Worm (Caenorhabditis elegans): ENCODE data around the gene rmd-1.
A peak's percentile ranks its signal among the peaks of the same experiment; 100 is the strongest.

The rmd-1 gene

ce11 chrIII:9758848-9759247, at the start of gene rmd-1:
TSS of gene rmd-1 (plus strand) at chrIII:9759094.
- TF ChIP-seq B0310.2 (tag; optimal IDR thresholded peaks at IDR 0.05) (no peak), tra-4 (tag; optimal IDR thresholded peaks at IDR 0.05) (no peak), aly-1 (tag; optimal IDR thresholded peaks at IDR 0.05) (no peak), tbx-11 (GFP tag; IDR thresholded peaks at IDR 0.05) (no peak), pes-1 (GFP tag; IDR thresholded peaks at IDR 0.05) (no peak), scrt-1 (GFP tag; IDR thresholded peaks at IDR 0.05) (no peak), ceh-13 (GFP tag; optimal IDR thresholded peaks at IDR 0.05) (no peak), ets-7 (tag; optimal IDR thresholded peaks at IDR 0.05) (no peak), hnd-1 (tag; optimal IDR thresholded peaks at IDR 0.05) (no peak), F13C5.2 (tag; optimal IDR thresholded peaks at IDR 0.05) (no peak), flt-1 (GFP tag; IDR thresholded peaks at IDR 0.05) (no peak), ceh-36 (tag; optimal IDR thresholded peaks at IDR 0.05) (no peak), sea-1 (GFP tag; conservative IDR thresholded peaks at IDR 0.05) (no peak), ama-1 (optimal IDR thresholded peaks at IDR 0.05) (no peak), tbx-37 (GFP tag; conservative IDR thresholded peaks at IDR 0.05) (no peak), hmbx-1 (tag; optimal IDR thresholded peaks at IDR 0.05) (no peak), hmg-4 (GFP tag; optimal IDR thresholded peaks at IDR 0.05) (no peak)

DNA sequence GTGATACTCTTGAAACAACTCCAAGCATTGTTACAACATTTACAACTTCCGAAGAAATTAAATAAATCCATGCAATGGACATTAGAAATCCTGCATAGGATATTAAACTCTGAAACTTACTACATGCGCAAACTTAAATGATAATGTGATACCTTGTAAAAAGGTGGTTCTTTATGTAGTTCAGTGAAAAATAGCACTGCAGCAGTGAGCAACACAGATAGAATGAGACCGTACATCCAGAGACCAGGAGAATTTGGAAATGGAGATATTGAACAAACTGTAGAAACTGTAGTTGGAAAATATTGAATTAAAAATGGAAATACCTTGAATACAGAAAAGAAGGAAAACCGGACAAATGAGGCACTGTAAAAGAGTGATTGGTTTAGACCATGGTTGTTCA, 47.7 kb upstream of the rmd-1 start:
- no peak for TF ChIP-seq sea-1 (GFP tag; conservative IDR thresholded peaks at IDR 0.05)
- TF ChIP-seq flt-1 (GFP tag; IDR thresholded peaks at IDR 0.05), result no peak
- no peak for TF ChIP-seq pes-1 (GFP tag; IDR thresholded peaks at IDR 0.05)
- no peak for TF ChIP-seq ceh-13 (GFP tag; optimal IDR thresholded peaks at IDR 0.05)
- no peak for TF ChIP-seq B0310.2 (tag; optimal IDR thresholded peaks at IDR 0.05)
- no peak for TF ChIP-seq scrt-1 (GFP tag; IDR thresholded peaks at IDR 0.05)
- TF ChIP-seq ama-1 (optimal IDR thresholded peaks at IDR 0.05), result no peak
- no peak for TF ChIP-seq hmg-4 (GFP tag; optimal IDR thresholded peaks at IDR 0.05)
- TF ChIP-seq ets-7 (tag; optimal IDR thresholded peaks at IDR 0.05), result no peak
- no peak for TF ChIP-seq hmbx-1 (tag; optimal IDR thresholded peaks at IDR 0.05)
- no peak for TF ChIP-seq F13C5.2 (tag; optimal IDR thresholded peaks at IDR 0.05)
- no peak for TF ChIP-seq hnd-1 (tag; optimal IDR thresholded peaks at IDR 0.05)
- no peak for TF ChIP-seq tbx-11 (GFP tag; IDR thresholded peaks at IDR 0.05)
- TF ChIP-seq tbx-37 (GFP tag; conservative IDR thresholded peaks at IDR 0.05), result no peak
- TF ChIP-seq aly-1 (tag; optimal IDR thresholded peaks at IDR 0.05), result no peak
- no peak for TF ChIP-seq ceh-36 (tag; optimal IDR thresholded peaks at IDR 0.05)
- TF ChIP-seq tra-4 (tag; optimal IDR thresholded peaks at IDR 0.05), result no peak

ce11 chrIII:9713182-9713581, 45.7 kb upstream of the rmd-1 start:
- TF ChIP-seq scrt-1 (GFP tag; IDR thresholded peaks at IDR 0.05) (no peak), tbx-37 (GFP tag; conservative IDR thresholded peaks at IDR 0.05) (no peak), ceh-36 (tag; optimal IDR thresholded peaks at IDR 0.05) (no peak), pes-1 (GFP tag; IDR thresholded peaks at IDR 0.05) (no peak), hnd-1 (tag; optimal IDR thresholded peaks at IDR 0.05) (no peak), aly-1 (tag; optimal IDR thresholded peaks at IDR 0.05) (no peak), F13C5.2 (tag; optimal IDR thresholded peaks at IDR 0.05) (no peak), flt-1 (GFP tag; IDR thresholded peaks at IDR 0.05) (no peak)

ce11 chrIII:9713862-9714261, 45.0 kb upstream of the rmd-1 start, which contains the start of gene ncx-6:
TSS of gene ncx-6 (minus strand) at chrIII:9713949.
- no peak for TF ChIP-seq ets-7 (tag; optimal IDR thresholded peaks at IDR 0.05)
- no peak for TF ChIP-seq sea-1 (GFP tag; conservative IDR thresholded peaks at IDR 0.05)
- TF ChIP-seq tra-4 (tag; optimal IDR thresholded peaks at IDR 0.05), result no peak
- no peak for TF ChIP-seq hmbx-1 (tag; optimal IDR thresholded peaks at IDR 0.05)
- TF ChIP-seq hnd-1 (tag; optimal IDR thresholded peaks at IDR 0.05), result no peak
- no peak for TF ChIP-seq scrt-1 (GFP tag; IDR thresholded peaks at IDR 0.05)
- no peak for TF ChIP-seq ceh-36 (tag; optimal IDR thresholded peaks at IDR 0.05)
- no peak for TF ChIP-seq hmg-4 (GFP tag; optimal IDR thresholded peaks at IDR 0.05)
- TF ChIP-seq F13C5.2 (tag; optimal IDR thresholded peaks at IDR 0.05), result no peak
- TF ChIP-seq B0310.2 (tag; optimal IDR thresholded peaks at IDR 0.05), result no peak
- TF ChIP-seq ceh-13 (GFP tag; optimal IDR thresholded peaks at IDR 0.05), result no peak

- no peak for TF ChIP-seq F13C5.2 (tag; optimal IDR thresholded peaks at IDR 0.05)
- no peak for TF ChIP-seq ceh-13 (GFP tag; optimal IDR thresholded peaks at IDR 0.05)
- TF ChIP-seq sea-1 (GFP tag; conservative IDR thresholded peaks at IDR 0.05), result no peak
- no peak for TF ChIP-seq tbx-11 (GFP tag; IDR thresholded peaks at IDR 0.05)
- no peak for TF ChIP-seq aly-1 (tag; optimal IDR thresholded peaks at IDR 0.05)
Measured at ce11 chrIII:9714731-9715130, 44.2 kb upstream of the rmd-1 start.

DNA sequence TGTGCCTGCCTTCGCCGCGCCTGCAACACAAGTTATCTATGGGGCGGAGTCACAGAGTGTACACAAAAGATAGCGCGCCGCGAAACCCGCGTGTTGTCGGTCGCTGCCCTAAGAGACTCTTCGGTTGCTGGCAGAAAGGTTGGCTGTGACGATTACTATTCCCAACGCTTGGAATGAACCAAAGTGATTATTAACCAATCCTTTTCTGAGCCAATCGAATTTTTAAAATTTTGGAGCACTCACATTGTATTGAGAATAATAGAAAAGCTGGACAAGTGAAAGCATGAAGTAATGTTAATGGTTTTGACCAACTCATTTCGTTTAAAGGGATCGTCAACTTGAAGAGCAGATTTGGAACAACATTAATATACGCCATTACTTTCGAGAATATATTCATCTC, 41.7 kb upstream of the rmd-1 start:
- TF ChIP-seq B0310.2 (tag; optimal IDR thresholded peaks at IDR 0.05) (no peak), F13C5.2 (tag; optimal IDR thresholded peaks at IDR 0.05) (no peak), tbx-11 (GFP tag; IDR thresholded peaks at IDR 0.05) (no peak), ama-1 (optimal IDR thresholded peaks at IDR 0.05) (peak; percentile 57), pes-1 (GFP tag; IDR thresholded peaks at IDR 0.05) (no peak), tra-4 (tag; optimal IDR thresholded peaks at IDR 0.05) (no peak)

ce11 chrIII:9720191-9720590, 38.7 kb upstream of the rmd-1 start, which contains the start of gene ncx-7:
TSS of gene ncx-7 (minus strand) at chrIII:9720291.
- no peak for TF ChIP-seq ceh-13 (GFP tag; optimal IDR thresholded peaks at IDR 0.05)
- no peak for TF ChIP-seq F13C5.2 (tag; optimal IDR thresholded peaks at IDR 0.05)
- TF ChIP-seq B0310.2 (tag; optimal IDR thresholded peaks at IDR 0.05), result no peak
- TF ChIP-seq tbx-11 (GFP tag; IDR thresholded peaks at IDR 0.05), result no peak
- TF ChIP-seq sea-1 (GFP tag; conservative IDR thresholded peaks at IDR 0.05), result no peak

DNA sequence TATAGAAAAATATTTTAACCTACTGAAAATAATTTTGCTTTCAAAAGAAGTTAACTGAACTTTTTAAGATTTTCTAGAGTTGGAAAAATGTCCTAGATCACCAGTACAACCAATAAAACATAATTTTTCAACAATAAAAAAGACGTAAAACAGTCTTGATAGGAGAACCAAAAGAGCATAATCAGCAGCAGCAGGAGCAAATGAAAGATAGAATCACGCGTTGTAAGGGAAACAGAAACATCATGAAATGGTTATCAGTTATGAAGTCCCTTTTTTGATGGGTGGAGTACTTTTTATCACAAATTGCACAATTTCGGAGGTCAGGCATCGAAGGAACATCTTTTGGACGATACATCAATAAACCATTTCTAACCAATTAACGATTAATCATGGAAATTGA, 36.9 kb upstream of the rmd-1 start:
- no peak for TF ChIP-seq hmg-4 (GFP tag; optimal IDR thresholded peaks at IDR 0.05)
- TF ChIP-seq tra-4 (tag; optimal IDR thresholded peaks at IDR 0.05), result no peak
- TF ChIP-seq F13C5.2 (tag; optimal IDR thresholded peaks at IDR 0.05), result no peak
- TF ChIP-seq ceh-13 (GFP tag; optimal IDR thresholded peaks at IDR 0.05), result no peak
- no peak for TF ChIP-seq tbx-37 (GFP tag; conservative IDR thresholded peaks at IDR 0.05)
- TF ChIP-seq tbx-11 (GFP tag; IDR thresholded peaks at IDR 0.05), result no peak
- TF ChIP-seq sea-1 (GFP tag; conservative IDR thresholded peaks at IDR 0.05), result no peak
- TF ChIP-seq hnd-1 (tag; optimal IDR thresholded peaks at IDR 0.05), result no peak
- no peak for TF ChIP-seq ama-1 (optimal IDR thresholded peaks at IDR 0.05)
- no peak for TF ChIP-seq ets-7 (tag; optimal IDR thresholded peaks at IDR 0.05)
- no peak for TF ChIP-seq scrt-1 (GFP tag; IDR thresholded peaks at IDR 0.05)
- TF ChIP-seq flt-1 (GFP tag; IDR thresholded peaks at IDR 0.05), result no peak
- TF ChIP-seq aly-1 (tag; optimal IDR thresholded peaks at IDR 0.05), result no peak
- TF ChIP-seq ceh-36 (tag; optimal IDR thresholded peaks at IDR 0.05), result no peak
- TF ChIP-seq pes-1 (GFP tag; IDR thresholded peaks at IDR 0.05), result no peak
- TF ChIP-seq hmbx-1 (tag; optimal IDR thresholded peaks at IDR 0.05), result no peak
- TF ChIP-seq B0310.2 (tag; optimal IDR thresholded peaks at IDR 0.05), result no peak
